Fruit fly (Drosophila melanogaster) whole organism, prepupa: Measurements from ENCODE around the gene CG33631.
A peak's percentile ranks its signal among the peaks of the same experiment; 100 is the strongest.

ENCODE experiments used
- Blimp-1 ChIP-seq: fragments of 200-800 bp; sonication (Bioruptor generic); optimal IDR thresholded peaks from 3 replicates; lab custom pipeline; 2017; ENCODE audit warnings: missing biosample characterization, missing genetic modification characterization, mild to moderate bottlenecking, moderate library complexity, missing genetic modification reagents
- CG10669 ChIP-seq: fragments of 200-800 bp; sonication (Bioruptor generic); optimal IDR thresholded peaks from 3 replicates; lab custom pipeline; 2018; ENCODE audit warnings: missing biosample characterization, mild to moderate bottlenecking, missing genetic modification characterization, moderate library complexity
- CG11762 ChIP-seq: fragments of 200-800 bp; sonication (Bioruptor generic); optimal IDR thresholded peaks from 3 replicates; lab custom pipeline; 2016; ENCODE audit warnings: missing biosample characterization, missing genetic modification characterization; ENCODE audit not compliant: insufficient read depth
- CG11902 ChIP-seq: fragments of 200-800 bp; sonication (Bioruptor generic); optimal IDR thresholded peaks from 3 replicates; lab custom pipeline; 2016; ENCODE audit warnings: missing biosample characterization, missing genetic modification characterization
- CG1621 ChIP-seq: fragments of 200-800 bp; sonication (Bioruptor generic); optimal IDR thresholded peaks from 3 replicates; lab custom pipeline; 2018; ENCODE audit warnings: missing biosample characterization, mild to moderate bottlenecking, missing genetic modification characterization
- CG31627 ChIP-seq: fragments of 200-800 bp; sonication (Bioruptor generic); optimal IDR thresholded peaks from 3 replicates; lab custom pipeline; 2016; ENCODE audit warnings: missing biosample characterization, missing genetic modification characterization
- CG32006 ChIP-seq: fragments of 200-800 bp; sonication (Bioruptor generic); optimal IDR thresholded peaks from 3 replicates; lab custom pipeline; 2017; ENCODE audit warnings: missing biosample characterization, mild to moderate bottlenecking, missing genetic modification characterization
- CG3919 ChIP-seq: fragments of 200-800 bp; sonication (Bioruptor generic); optimal IDR thresholded peaks from 3 replicates; lab custom pipeline; 2016; ENCODE audit warnings: missing biosample characterization, missing genetic modification characterization
- CG4318 ChIP-seq: fragments of 200-800 bp; sonication (Bioruptor generic); optimal IDR thresholded peaks from 3 replicates; lab custom pipeline; 2017; ENCODE audit warnings: missing biosample characterization, mild to moderate bottlenecking, missing genetic modification characterization
- CG8119 ChIP-seq: fragments of 200-800 bp; sonication (Bioruptor generic); IDR thresholded peaks from 3 replicates; pipeline ENCODE4 v1.3.6; 2022; ENCODE audit warnings: missing biosample characterization, missing genetic modification characterization
- Eip78C ChIP-seq: fragments of 200-800 bp; sonication (Bioruptor generic); peaks from one replicate; lab custom pipeline; 2016; ENCODE audit warnings: missing biosample characterization, missing genetic modification characterization
- Ets21C ChIP-seq: fragments of 200-800 bp; sonication (Bioruptor generic); optimal IDR thresholded peaks from 3 replicates; lab custom pipeline; 2016; ENCODE audit warnings: missing biosample characterization, missing genetic modification characterization
- Ets96B ChIP-seq: fragments of 200-800 bp; optimal IDR thresholded peaks from 2 replicates; lab custom pipeline; 2019; ENCODE audit warnings: missing biosample characterization, mild to moderate bottlenecking, missing genetic modification characterization, moderate library complexity
- Hr39 ChIP-seq: fragments of 200-800 bp; sonication (Bioruptor generic); optimal IDR thresholded peaks from 2 replicates; lab custom pipeline; 2016; ENCODE audit warnings: missing biosample characterization, missing genetic modification characterization
- Hr4 ChIP-seq: fragments of 200-800 bp; sonication (Bioruptor generic); optimal IDR thresholded peaks from 3 replicates; lab custom pipeline; 2016; ENCODE audit warnings: missing biosample characterization, missing genetic modification characterization
- Met ChIP-seq: fragments of 200-800 bp; sonication (Bioruptor generic); optimal IDR thresholded peaks from 3 replicates; lab custom pipeline; 2016; ENCODE audit warnings: missing biosample characterization, missing genetic modification characterization
- Sox102F ChIP-seq: fragments of 200-800 bp; sonication (Bioruptor generic); optimal IDR thresholded peaks from 2 replicates; lab custom pipeline; 2016; ENCODE audit warnings: missing biosample characterization, mild to moderate bottlenecking, missing genetic modification characterization
- Sox14 ChIP-seq: fragments of 200-800 bp; sonication (Bioruptor generic); optimal IDR thresholded peaks from 3 replicates; lab custom pipeline; 2016; ENCODE audit warnings: missing biosample characterization, missing genetic modification characterization
- acj6 ChIP-seq: fragments of 200-800 bp; sonication (Bioruptor generic); optimal IDR thresholded peaks from 3 replicates; lab custom pipeline; 2016; ENCODE audit warnings: missing biosample characterization, missing genetic modification characterization
- cyc ChIP-seq: fragments of 200-800 bp; sonication (Bioruptor generic); optimal IDR thresholded peaks from 3 replicates; lab custom pipeline; 2016; ENCODE audit warnings: missing biosample characterization, missing genetic modification characterization
- esn ChIP-seq: fragments of 200-800 bp; sonication (Bioruptor generic); optimal IDR thresholded peaks from 2 replicates; lab custom pipeline; 2016; ENCODE audit warnings: missing biosample characterization, mild to moderate bottlenecking, missing genetic modification characterization, moderate library complexity
- fd85E ChIP-seq: fragments of 200-800 bp; sonication (Bioruptor generic); optimal IDR thresholded peaks from 3 replicates; lab custom pipeline; 2016; ENCODE audit warnings: missing biosample characterization, missing genetic modification characterization
- fkh ChIP-seq: fragments of 200-800 bp; sonication (Bioruptor generic); optimal IDR thresholded peaks from 3 replicates; lab custom pipeline; 2017; ENCODE audit warnings: missing biosample characterization, mild to moderate bottlenecking, missing genetic modification characterization, moderate library complexity
- salr ChIP-seq, 2 experiments: fragments of 200-800 bp; sonication (Bioruptor generic); optimal IDR thresholded peaks; 3 replicates each; lab custom pipeline; 2016 to 2018; ENCODE audit warnings: missing biosample characterization in 2 of 2, missing genetic modification characterization in 2 of 2, mild to moderate bottlenecking in 1 of 2
- spab ChIP-seq: fragments of 200-800 bp; sonication (Bioruptor generic); optimal IDR thresholded peaks from 2 replicates; lab custom pipeline; 2017; ENCODE audit warnings: missing biosample characterization, mild to moderate bottlenecking, missing genetic modification characterization, missing genetic modification reagents
- svp ChIP-seq: fragments of 200-800 bp; sonication (Bioruptor generic); peaks from one replicate; lab custom pipeline; 2016; ENCODE audit warnings: missing biosample characterization, missing genetic modification characterization
- topi ChIP-seq: fragments of 200-800 bp; sonication (Bioruptor generic); optimal IDR thresholded peaks from 3 replicates; lab custom pipeline; 2016; ENCODE audit warnings: missing biosample characterization, missing genetic modification characterization
- vri ChIP-seq: fragments of 200-800 bp; sonication (Bioruptor generic); optimal IDR thresholded peaks from 3 replicates; lab custom pipeline; 2016; ENCODE audit warnings: missing biosample characterization, mild to moderate bottlenecking, missing genetic modification characterization

CG33631 gene

DNA sequence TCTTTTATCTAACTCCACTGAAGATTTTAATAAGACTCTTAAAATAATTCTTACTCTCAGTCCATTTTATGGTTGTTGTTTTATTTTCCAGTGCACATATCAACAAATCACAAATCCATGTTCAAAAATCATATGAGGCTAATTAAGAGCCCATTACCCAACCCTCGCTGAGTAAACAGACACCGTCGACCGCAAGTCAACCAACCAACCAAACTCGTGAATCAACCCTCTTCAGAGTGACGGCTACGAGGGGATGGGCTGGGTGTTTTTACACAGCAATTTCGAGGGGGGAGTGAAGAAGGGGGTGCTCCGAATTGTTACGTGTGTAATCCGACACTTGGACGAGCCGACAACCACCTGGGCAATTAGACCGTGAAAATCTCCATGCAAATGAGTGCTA is 5.0 kb downstream of the CG33631 start:
- no peak for TF ChIP-seq Hr39 (GFP tag; lab: Kevin White, UChicago)
- TF ChIP-seq svp (GFP tag; lab: Kevin White, UChicago), result peak; percentile 28

DNA sequence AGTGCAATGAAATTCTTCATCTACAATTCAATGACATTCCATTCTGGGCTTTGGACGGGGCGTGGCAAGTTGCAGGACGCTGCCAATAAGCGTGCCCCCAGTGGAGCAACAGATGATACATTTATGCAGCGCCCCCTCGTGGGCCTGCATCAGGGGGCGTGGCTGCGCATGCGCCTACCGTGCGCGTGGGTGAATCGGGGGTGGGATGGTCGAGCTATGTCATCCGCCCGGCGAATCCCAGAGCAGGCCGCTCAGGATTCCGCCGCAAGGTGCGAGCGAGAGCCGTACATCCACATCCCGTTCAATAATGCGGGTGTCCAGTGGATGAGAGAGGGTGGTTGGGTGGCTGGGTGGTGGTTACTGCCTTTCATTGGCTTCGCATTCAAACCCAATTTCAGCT is 6.4 kb downstream of the CG33631 start:
- TF ChIP-seq svp (GFP tag; lab: Kevin White, UChicago) (no peak), Sox102F (GFP tag; lab: Kevin White, UChicago) (no peak), CG3919 (GFP tag; lab: Kevin White, UChicago) (no peak), esn (GFP tag; lab: Kevin White, UChicago) (no peak), fkh (GFP tag; lab: Kevin White, UChicago) (no peak), vri (GFP tag; lab: Kevin White, UChicago) (no peak), Blimp-1 (GFP tag; lab: Kevin White, UChicago) (no peak), CG8119 (GFP tag; lab: Robert Waterston, UW) (no peak), CG11762 (GFP tag; lab: Kevin White, UChicago) (no peak), Eip78C (GFP tag; lab: Kevin White, UChicago) (no peak), CG4318 (no peak), cyc (no peak), Ets96B (tag; lab: Kevin White, UChicago) (no peak), fd85E (no peak), Hr4 (GFP tag; lab: Kevin White, UChicago) (no peak), CG1621 (tag; lab: Kevin White, UChicago) (no peak)

DNA sequence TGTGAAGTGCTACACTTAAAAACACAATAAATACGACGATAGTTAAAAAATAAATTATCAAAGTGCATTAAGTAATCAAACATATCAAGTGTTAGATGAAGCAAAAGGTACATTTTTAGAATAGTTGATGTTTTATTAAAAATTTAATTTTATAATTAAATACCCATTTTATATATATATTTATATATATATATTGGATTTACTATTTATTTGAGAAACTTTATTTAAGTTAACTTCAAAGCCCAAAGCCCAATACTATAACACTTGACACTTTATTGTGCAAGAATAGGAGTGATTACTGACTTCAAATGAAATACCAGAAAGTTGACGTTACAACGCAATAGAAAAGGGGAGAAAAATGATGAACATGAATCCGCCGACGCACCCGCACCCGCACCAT is 7.0 kb downstream of the CG33631 start, which contains the start of gene nerfin-2:
Gene nerfin-2 (plus strand): TSS at position 301 of the 400 bp plus-strand sequence.
- TF ChIP-seq CG31627 (GFP tag; lab: Kevin White, UChicago) (no peak), acj6 (no peak), salr (GFP tag; optimal IDR thresholded peaks at IDR 0.05; lab: Kevin White, UChicago) (no peak)

DNA sequence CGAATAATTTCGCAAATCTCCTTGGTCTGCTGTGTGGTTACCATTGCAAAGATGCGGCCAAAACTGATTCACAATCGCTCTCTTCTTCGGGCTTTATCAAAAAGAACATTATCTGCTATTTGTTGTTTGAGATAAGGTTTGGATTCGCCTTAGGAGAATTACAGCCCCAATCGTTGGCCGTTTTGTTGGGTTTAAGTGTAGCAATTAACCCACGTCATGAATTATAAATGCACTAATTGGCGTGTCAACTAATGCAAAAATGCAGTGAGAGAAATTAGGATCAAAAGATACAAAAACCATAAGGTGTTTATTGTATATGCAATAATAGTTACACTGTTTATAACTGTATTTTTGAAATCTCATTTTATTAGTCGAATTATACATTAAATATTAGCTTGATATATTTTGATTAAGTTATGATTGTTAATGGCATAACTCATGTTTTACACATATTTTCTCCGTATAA is 11.5 kb downstream of the CG33631 start, which contains the start of gene Alp13:
Gene Alp13 (minus strand): TSS at position 51 of the 466 bp plus-strand sequence.
- TF ChIP-seq CG10669 (GFP tag; lab: Kevin White, UChicago) (no peak), vri (GFP tag; lab: Kevin White, UChicago) (no peak)
- TF ChIP-seq, all 60 proteins: peak for 0

DNA sequence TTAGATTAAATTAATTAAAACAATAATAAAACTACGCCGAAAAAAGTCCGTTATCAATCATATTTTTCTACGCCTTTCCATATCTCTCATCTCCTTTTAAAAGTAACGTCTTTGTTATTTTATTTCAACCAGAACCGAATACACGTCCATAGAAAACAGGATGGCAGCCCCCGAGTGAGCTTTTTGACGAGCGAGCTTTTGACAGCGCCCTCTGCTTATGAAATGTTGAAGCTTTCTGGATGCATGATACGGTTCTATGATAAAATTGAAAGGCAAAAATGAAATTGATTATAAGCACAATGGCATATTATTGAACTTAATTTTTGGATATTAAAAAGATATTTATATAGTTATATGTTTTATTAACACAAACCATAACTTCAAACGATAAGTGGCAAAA is 12.9 kb downstream of the CG33631 start:
- TF ChIP-seq Sox14 (GFP tag; lab: Kevin White, UChicago) (peak; percentile 22), Ets21C (GFP tag; lab: Kevin White, UChicago) (no peak), fd85E (no peak), Eip78C (GFP tag; lab: Kevin White, UChicago) (peak; percentile 10), CG32006 (GFP tag; lab: Kevin White, UChicago) (no peak), CG11902 (GFP tag; lab: Kevin White, UChicago) (no peak), svp (GFP tag; lab: Kevin White, UChicago) (peak; percentile 58), topi (GFP tag; lab: Kevin White, UChicago) (peak; percentile 12), esn (GFP tag; lab: Kevin White, UChicago) (peak; percentile 14), vri (GFP tag; lab: Kevin White, UChicago) (peak; percentile 27), Met (GFP tag; lab: Kevin White, UChicago) (peak; percentile 19), cyc (peak; percentile 1)

DNA sequence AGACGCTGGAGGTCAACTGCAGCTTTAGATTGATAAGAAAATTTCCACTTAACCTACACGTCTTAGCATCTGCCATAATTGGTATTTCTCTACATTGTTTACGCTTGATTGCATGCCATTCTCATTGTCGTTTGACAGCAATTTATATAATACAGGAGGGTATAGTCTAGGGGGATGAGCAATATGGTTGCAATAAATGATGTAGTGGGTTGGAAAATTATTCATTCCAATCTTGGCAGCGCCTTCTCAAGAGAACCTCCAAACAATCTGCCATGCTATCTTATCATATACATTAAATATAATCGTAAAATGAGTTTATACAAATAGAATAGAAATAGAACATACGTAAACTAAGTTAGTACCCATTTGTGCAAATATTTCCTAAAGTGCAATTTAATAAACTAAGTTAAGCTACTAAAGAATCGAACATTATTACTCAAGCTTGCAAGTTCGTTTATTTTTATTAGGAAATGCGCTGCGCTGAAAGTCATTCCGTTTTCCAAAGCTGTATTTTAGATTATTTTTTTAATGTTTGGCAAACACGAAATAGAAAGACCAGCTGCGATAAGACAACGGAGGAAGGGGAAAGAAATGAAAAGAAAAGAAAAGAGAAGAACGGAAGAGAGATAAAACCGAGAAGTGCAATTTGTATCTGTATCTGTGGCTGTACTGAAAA is 14.8 kb downstream of the CG33631 start:
- TF ChIP-seq spab (GFP tag; lab: Kevin White, UChicago) (no peak), Sox102F (GFP tag; lab: Kevin White, UChicago) (no peak), Ets96B (tag; lab: Kevin White, UChicago) (no peak), Ets21C (GFP tag; lab: Kevin White, UChicago) (no peak)
